Fruit fly (Drosophila melanogaster) whole organism, adult: Measurements from ENCODE around the gene CG6738.

ENCODE experiments used
- CG12768 ChIP-seq: fragments of 200-800 bp; sonication (Bioruptor generic); optimal IDR thresholded peaks from 2 replicates; lab custom pipeline; 2017; ENCODE audit warnings: missing biosample characterization, missing genetic modification characterization, mild to moderate bottlenecking, moderate library complexity, missing genetic modification reagents
- CG5204 ChIP-seq: fragments of 200-800 bp; sonication (Bioruptor generic); optimal IDR thresholded peaks from 2 replicates; lab custom pipeline; 2016; ENCODE audit warnings: missing biosample characterization, missing genetic modification characterization
- Mnt ChIP-seq: fragments of 200-800 bp; sonication (Bioruptor generic); optimal IDR thresholded peaks from 2 replicates; lab custom pipeline; 2016; ENCODE audit warnings: missing biosample characterization, mild to moderate bottlenecking, missing genetic modification characterization
- bab1 ChIP-seq: fragments of 200-800 bp; sonication (Bioruptor generic); optimal IDR thresholded peaks from 3 replicates; lab custom pipeline; 2019; ENCODE audit warnings: missing biosample characterization, mild to moderate bottlenecking, missing genetic modification characterization, moderate library complexity

- TF ChIP-seq CG5204 (GFP tag; lab: Kevin White, UChicago) = no peak
- TF ChIP-seq bab1 (GFP tag; lab: Kevin White, UChicago) = no peak
- TF ChIP-seq CG12768 = no peak
- TF ChIP-seq Mnt = no peak
These were observed 40.5 kb upstream of the CG6738 start, which contains the start of gene Ctns for dm6 chr3R:23058858-23059257.
